Worm (Caenorhabditis elegans) whole organism, dauer: ENCODE measurements around the gene tif-1A.

Experiments
- unc-62 ChIP-seq: sonication (generic microtip); optimal IDR thresholded peaks from 2 replicates; lab custom pipeline; 2017; ENCODE audit warnings: missing biosample characterization, missing genetic modification reagents, missing genetic modification characterization

The tif-1A gene

DNA sequence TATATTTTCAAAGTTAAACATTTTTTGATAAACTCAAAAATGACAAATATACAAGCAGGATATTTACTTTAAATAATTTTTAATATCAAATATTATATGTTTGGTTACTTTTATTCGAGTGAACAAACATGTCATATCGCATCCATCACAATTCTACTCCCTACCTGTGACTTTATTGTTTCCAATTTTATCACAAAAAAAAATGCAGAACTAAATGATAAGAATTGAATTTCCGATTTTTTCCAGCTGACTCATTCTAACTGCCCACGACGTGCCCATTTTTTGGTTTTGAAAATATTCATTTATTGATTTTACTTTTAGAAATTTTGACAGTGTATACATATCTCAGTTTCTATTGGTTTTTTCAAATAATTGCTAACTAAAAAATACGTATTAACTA lies 7.1 kb upstream of the tif-1A start:
- TF ChIP-seq unc-62 (GFP tag; lab: Kevin White, UChicago): no peak

DNA sequence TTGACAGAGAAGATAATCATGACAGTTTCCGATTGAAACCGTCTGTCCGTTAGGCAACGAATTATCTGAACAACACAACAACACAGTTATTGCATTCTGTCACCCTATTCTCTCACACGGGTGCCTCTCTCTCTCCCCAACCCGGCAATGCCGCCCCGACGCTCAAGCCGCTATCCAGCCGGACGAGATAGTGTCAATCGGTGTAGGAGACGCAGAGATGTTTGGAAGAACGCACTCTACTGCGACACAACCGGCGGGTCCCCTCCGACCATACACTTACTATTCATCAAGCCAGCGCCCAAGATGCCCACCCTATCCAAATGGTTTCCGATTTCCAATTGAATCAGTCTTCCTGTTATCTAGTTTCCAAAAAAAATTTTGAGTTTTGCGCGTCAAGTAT lies 6.3 kb upstream of the tif-1A start:
- TF ChIP-seq unc-62 (GFP tag; lab: Kevin White, UChicago): no peak

- TF ChIP-seq unc-62 (GFP tag; lab: Kevin White, UChicago): no peak
Measured at ce11 chrIII:4009181-4009580, 5.3 kb upstream of the tif-1A start.

DNA sequence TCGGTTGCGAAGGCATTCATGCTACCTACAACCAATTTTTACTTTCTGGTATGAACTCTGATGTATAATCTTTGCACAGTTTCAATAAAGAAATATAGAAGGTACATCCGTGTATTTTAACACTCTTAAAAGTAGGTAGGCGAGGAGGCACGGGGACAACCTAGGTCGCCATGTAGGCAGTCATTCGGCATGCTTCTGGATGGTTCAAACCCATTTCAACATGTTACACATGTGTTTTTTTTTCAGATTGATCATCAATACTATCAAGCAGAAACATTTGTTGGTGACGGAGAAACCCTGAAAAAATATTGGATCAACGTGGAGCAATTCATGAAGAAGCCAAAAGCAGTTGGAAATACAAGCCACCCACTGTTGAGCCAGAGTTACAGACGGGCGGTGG lies 3.1 kb upstream of the tif-1A start:
- no peak for TF ChIP-seq unc-62 (GFP tag; lab: Kevin White, UChicago)

ce11 chrIII:4005446-4006192 lies 1.7 kb upstream of the tif-1A start, which contains the start of gene pxd-1:
Gene pxd-1, plus strand, starts transcription at chrIII:4006142.
- TF ChIP-seq unc-62 (GFP tag; lab: Kevin White, UChicago): no peak

- no peak for TF ChIP-seq unc-62 (GFP tag; lab: Kevin White, UChicago)
Measured at ce11 chrIII:3994457-3994856, 9.5 kb downstream of the tif-1A start.

ce11 chrIII:3992089-3992488 lies 11.8 kb downstream of the tif-1A start, which contains the start of gene glb-11:
Gene glb-11, minus strand, starts transcription at chrIII:3992189.
- no peak for TF ChIP-seq unc-62 (GFP tag; lab: Kevin White, UChicago)

DNA sequence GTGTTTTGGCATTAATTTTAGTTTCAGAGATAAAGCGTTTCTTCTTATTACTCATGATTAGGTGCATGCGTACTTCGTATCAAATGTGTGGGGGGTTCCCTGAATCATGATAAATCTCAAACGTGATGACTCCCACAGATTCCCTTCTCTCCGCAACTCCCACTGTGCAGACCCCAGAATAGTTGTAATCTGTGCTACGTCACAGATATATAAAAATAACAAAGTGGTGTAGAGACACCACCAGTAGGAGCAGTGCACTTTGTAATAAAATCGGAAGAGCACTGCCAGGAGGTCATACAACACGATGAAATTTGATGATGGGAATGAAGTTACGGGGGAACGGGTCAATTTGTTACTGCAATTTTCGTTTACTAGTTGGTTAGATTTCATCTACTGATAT lies 12.6 kb downstream of the tif-1A start:
- no peak for TF ChIP-seq unc-62 (GFP tag; lab: Kevin White, UChicago)

DNA sequence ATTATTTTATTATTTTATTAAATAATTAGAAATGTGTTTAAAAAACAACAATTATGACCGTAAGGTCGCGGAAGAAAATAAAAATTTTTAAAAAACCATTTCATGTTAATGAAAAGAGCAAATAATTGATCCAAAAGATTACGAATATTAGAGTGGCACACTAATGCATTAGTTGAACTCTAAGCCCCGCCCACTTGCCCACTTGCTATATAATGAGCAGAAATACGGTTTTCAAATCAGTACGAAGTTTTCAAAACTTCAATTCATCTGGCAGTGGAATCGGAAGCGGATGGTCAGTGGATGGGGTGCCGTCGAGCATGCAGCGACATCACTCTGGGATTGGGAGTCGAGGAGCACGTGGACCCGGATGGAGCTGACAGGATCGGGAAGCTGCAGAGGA lies 16.2 kb downstream of the tif-1A start, which contains the start of gene C36E8.6:
Gene C36E8.6, plus strand, starts transcription at position 301 of the 400 bp plus-strand sequence.
- TF ChIP-seq unc-62 (GFP tag; lab: Kevin White, UChicago): no peak

DNA sequence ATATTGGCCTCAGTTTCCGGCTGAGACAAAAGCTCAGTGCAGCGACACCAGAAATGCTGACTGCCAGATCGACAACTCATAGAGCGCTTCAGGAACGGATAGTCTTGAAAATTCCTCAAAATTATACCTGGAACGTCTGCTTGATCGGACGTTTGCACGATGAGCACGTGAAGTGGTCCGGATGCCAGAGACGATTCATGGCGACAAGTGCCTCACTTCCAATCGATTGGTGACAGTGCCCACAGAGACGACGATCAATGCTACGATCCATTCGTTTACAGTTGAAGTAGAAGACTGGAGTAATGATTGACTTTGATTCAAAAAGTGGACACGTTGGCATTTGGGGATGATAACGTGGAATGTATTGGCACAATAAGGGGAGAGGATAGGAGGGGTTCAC lies 17.5 kb downstream of the tif-1A start, which contains the start of gene Y1A5A.1:
Gene Y1A5A.1, minus strand, starts transcription at position 294 of the 400 bp plus-strand sequence.
- TF ChIP-seq unc-62 (GFP tag; lab: Kevin White, UChicago): no peak

DNA sequence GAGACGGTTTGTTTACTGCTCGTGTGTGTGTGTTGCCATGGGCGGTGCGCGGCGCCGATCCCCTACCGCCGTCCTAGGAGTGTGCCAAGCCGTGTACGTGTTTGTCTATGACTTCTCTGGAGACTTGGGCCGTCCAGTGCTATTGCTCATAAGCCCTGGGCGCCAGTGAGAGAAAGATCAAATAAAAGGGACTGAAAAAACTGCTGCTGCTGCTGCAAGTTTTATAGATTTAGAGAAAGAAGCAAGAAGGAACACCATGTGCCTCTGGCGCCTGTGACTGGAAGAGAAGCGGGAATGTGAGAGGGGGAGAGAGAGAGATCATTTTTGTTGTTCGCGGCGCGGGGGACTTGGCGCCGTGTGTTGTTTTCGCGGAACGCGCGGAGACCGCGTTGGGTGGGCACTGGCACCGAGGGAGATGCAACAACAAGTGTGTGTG lies 19.8 kb downstream of the tif-1A start:
- no peak for TF ChIP-seq unc-62 (GFP tag; lab: Kevin White, UChicago)

DNA sequence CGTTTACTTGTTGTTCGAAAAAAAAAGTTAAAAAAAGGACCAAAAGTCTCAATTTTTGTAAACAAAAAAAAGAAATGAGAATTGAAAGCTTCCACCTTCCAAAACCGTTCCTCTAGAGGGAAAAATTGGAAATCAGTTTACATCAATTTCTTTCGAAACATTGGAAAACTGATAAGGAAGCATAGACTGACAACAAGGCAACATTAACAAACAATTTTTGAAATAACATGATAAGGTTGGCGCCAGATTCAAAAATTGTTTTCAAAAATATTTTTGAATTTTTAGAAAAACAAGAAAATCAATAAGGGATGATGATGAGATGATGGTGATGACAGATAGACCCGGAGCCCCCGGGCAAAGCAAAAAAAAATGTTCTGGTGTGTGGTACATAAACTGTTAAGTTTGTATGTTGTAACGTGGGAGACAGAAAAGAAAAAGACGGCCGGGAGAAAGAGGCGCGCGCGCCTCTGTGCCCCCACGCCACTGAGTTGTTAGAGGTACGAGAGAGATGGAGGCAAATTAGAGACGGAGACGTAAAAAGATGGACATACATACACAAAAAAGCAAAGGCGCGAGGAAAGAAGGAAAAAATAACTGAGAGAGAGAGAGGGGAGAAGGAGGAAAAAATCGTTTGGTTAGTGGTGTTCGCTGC lies 23.8 kb downstream of the tif-1A start:
- no peak for TF ChIP-seq unc-62 (GFP tag; lab: Kevin White, UChicago)

DNA sequence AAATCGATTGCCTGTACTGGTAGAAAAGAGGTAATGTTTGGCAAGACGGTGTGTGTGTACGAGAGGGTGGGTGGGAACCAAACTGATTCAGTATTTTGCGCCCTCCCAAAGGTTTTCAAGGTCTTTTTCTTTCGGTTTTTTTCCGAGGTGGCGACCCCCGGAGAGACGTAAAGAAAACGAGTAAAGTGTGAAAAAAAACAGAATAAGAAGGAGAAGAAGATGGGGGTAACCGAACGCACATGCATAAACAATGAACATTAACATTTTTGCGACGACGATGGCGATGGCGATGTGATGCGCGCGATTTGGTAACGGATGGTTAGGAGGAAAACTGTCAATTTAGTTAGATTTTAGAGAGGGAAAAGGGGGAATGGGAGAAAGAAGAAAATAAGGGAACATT lies 25.5 kb downstream of the tif-1A start:
- no peak for TF ChIP-seq unc-62 (GFP tag; lab: Kevin White, UChicago)

- no peak for TF ChIP-seq unc-62 (GFP tag; lab: Kevin White, UChicago)
Measured at ce11 chrIII:3976992-3977391, 26.9 kb downstream of the tif-1A start.

ce11 chrIII:3976291-3976690 lies 27.6 kb downstream of the tif-1A start, which contains the start of gene msi-1:
Gene msi-1, minus strand, starts transcription at chrIII:3976391.
- TF ChIP-seq unc-62 (GFP tag; lab: Kevin White, UChicago): no peak

ce11 chrIII:3975008-3975407 lies 28.9 kb downstream of the tif-1A start:
- TF ChIP-seq unc-62 (GFP tag; lab: Kevin White, UChicago): no peak
